Fruit fly (Drosophila melanogaster) whole organism, embryonic: ENCODE results near the gene Cpr67Fa2.

Experiments
- Ada2b ChIP-seq: fragments of 200-800 bp; sonication (Bioruptor generic); IDR thresholded peaks from 2 replicates; pipeline ENCODE4 v1.3.6; 2022; ENCODE audit warnings: missing biosample characterization, missing genetic modification characterization
- CG1024 ChIP-seq: fragments of 200-800 bp; sonication (Bioruptor generic); IDR thresholded peaks from 2 replicates; pipeline ENCODE4 v1.3.6; 2022; ENCODE audit warnings: missing biosample characterization, missing genetic modification characterization
- CG12236 ChIP-seq: fragments of 200-800 bp; sonication (Bioruptor generic); optimal IDR thresholded peaks from 2 replicates; lab custom pipeline; 2016; ENCODE audit warnings: missing biosample characterization, missing genetic modification characterization
- CG12744 ChIP-seq: fragments of 200-800 bp; sonication (Bioruptor generic); optimal IDR thresholded peaks from 2 replicates; lab custom pipeline; 2016; ENCODE audit warnings: missing biosample characterization, missing genetic modification characterization
- CG12769 ChIP-seq: fragments of 200-800 bp; sonication (Bioruptor generic); optimal IDR thresholded peaks from 2 replicates; lab custom pipeline; 2019; ENCODE audit warnings: missing biosample characterization, mild to moderate bottlenecking, missing genetic modification characterization, moderate library complexity
- CG12942 ChIP-seq: fragments of 200-800 bp; sonication (Bioruptor generic); optimal IDR thresholded peaks from 3 replicates; lab custom pipeline; 2016; ENCODE audit warnings: missing biosample characterization, missing genetic modification characterization
- CG13296 ChIP-seq: fragments of 200-800 bp; sonication (Bioruptor generic); optimal IDR thresholded peaks from 3 replicates; lab custom pipeline; 2018; ENCODE audit warnings: missing biosample characterization, mild to moderate bottlenecking, missing genetic modification characterization
- CG14441 ChIP-seq: fragments of 200-800 bp; sonication (Bioruptor generic); IDR thresholded peaks from 2 replicates; pipeline ENCODE4 v1.3.6; 2022; ENCODE audit warnings: missing biosample characterization, missing genetic modification characterization
- CG14667 ChIP-seq: fragments of 200-800 bp; sonication (Bioruptor generic); IDR thresholded peaks from 2 replicates; pipeline ENCODE4 v1.3.6; 2022; ENCODE audit warnings: missing biosample characterization, missing genetic modification characterization
- CG14965 ChIP-seq: fragments of 200-800 bp; sonication (Bioruptor generic); optimal IDR thresholded peaks from 2 replicates; lab custom pipeline; 2016; ENCODE audit warnings: missing biosample characterization, missing genetic modification characterization, borderline replicate concordance
- CG16863 ChIP-seq: fragments of 200-800 bp; sonication (Bioruptor generic); optimal IDR thresholded peaks from 3 replicates; lab custom pipeline; 2016; ENCODE audit warnings: missing biosample characterization, missing genetic modification characterization
- CG1832 ChIP-seq: fragments of 200-800 bp; sonication (Bioruptor generic); optimal IDR thresholded peaks from 2 replicates; lab custom pipeline; 2017; ENCODE audit warnings: missing biosample characterization, mild to moderate bottlenecking, missing genetic modification characterization, inconsistent platforms
- CG2202 ChIP-seq: fragments of 200-800 bp; sonication (Bioruptor generic); optimal IDR thresholded peaks from 2 replicates; lab custom pipeline; 2018; ENCODE audit warnings: missing biosample characterization, mild to moderate bottlenecking, missing genetic modification characterization
- CG34376 ChIP-seq: fragments of 200-800 bp; sonication (Bioruptor generic); optimal IDR thresholded peaks from 2 replicates; lab custom pipeline; 2018; ENCODE audit warnings: missing biosample characterization, mild to moderate bottlenecking, missing genetic modification characterization
- CG4820 ChIP-seq: fragments of 200-800 bp; sonication (Bioruptor generic); optimal IDR thresholded peaks from 3 replicates; lab custom pipeline; 2016; ENCODE audit warnings: missing biosample characterization, missing genetic modification characterization
- CG6765 ChIP-seq: fragments of 200-800 bp; sonication (Bioruptor generic); optimal IDR thresholded peaks from 3 replicates; lab custom pipeline; 2017; ENCODE audit warnings: missing biosample characterization, mild to moderate bottlenecking, missing genetic modification characterization
- CG6791 ChIP-seq: fragments of 200-800 bp; sonication (Bioruptor generic); IDR thresholded peaks from 3 replicates; pipeline ENCODE4 v1.3.6; 2022; ENCODE audit warnings: missing biosample characterization, missing genetic modification characterization; ENCODE audit not compliant: partially characterized antibody
- CG8089 ChIP-seq: fragments of 200-800 bp; sonication (Bioruptor generic); optimal IDR thresholded peaks from 3 replicates; lab custom pipeline; 2016; ENCODE audit warnings: missing biosample characterization, missing genetic modification characterization
- Camta ChIP-seq: fragments of 200-800 bp; sonication (Bioruptor generic); optimal IDR thresholded peaks from 2 replicates; lab custom pipeline; 2016; ENCODE audit warnings: missing biosample characterization, missing genetic modification characterization
- Dip2 ChIP-seq: fragments of 200-800 bp; sonication (Bioruptor generic); IDR thresholded peaks from 2 replicates; pipeline ENCODE4 v1.3.6; 2022; ENCODE audit warnings: missing biosample characterization, missing genetic modification characterization
- Doc3 ChIP-seq: fragments of 200-800 bp; sonication (Bioruptor generic); IDR thresholded peaks from 3 replicates; pipeline ENCODE4 v1.3.6; 2022; ENCODE audit warnings: missing biosample characterization, missing genetic modification characterization; ENCODE audit not compliant: partially characterized antibody
- Elba2 ChIP-seq: fragments of 200-800 bp; sonication (Bioruptor generic); optimal IDR thresholded peaks from 3 replicates; lab custom pipeline; 2016; ENCODE audit warnings: missing biosample characterization, missing genetic modification characterization
- HHEX ChIP-seq: fragments of 200-800 bp; sonication (Bioruptor generic); optimal IDR thresholded peaks from 3 replicates; lab custom pipeline; 2017; ENCODE audit warnings: missing biosample characterization, mild to moderate bottlenecking, missing genetic modification characterization, missing genetic modification reagents
- Hey ChIP-seq: fragments of 200-800 bp; sonication (Bioruptor generic); optimal IDR thresholded peaks from 3 replicates; lab custom pipeline; 2018; ENCODE audit warnings: missing biosample characterization, mild to moderate bottlenecking, missing genetic modification characterization
- Hr3 ChIP-seq: fragments of 200-800 bp; sonication (Bioruptor generic); optimal IDR thresholded peaks from 3 replicates; lab custom pipeline; 2016; ENCODE audit warnings: missing biosample characterization, missing genetic modification characterization
- Lpt ChIP-seq: fragments of >200 bp; optimal IDR thresholded peaks from 2 replicates; lab custom pipeline; 2018; ENCODE audit warnings: missing biosample characterization, missing genetic modification characterization
- Meics ChIP-seq: fragments of 200-800 bp; sonication (Bioruptor generic); optimal IDR thresholded peaks from 2 replicates; lab custom pipeline; 2017; ENCODE audit warnings: missing biosample characterization, mild to moderate bottlenecking, missing genetic modification characterization
- Nf-YB ChIP-seq: fragments of 200-800 bp; sonication (Bioruptor generic); optimal IDR thresholded peaks from 3 replicates; lab custom pipeline; 2019; ENCODE audit warnings: missing biosample characterization, mild to moderate bottlenecking, missing genetic modification characterization, moderate library complexity
- Rfx ChIP-seq: fragments of 200-800 bp; sonication (Bioruptor generic); IDR thresholded peaks from 2 replicates; pipeline ENCODE4 v1.3.6; 2022; ENCODE audit warnings: missing biosample characterization, missing genetic modification characterization
- Stat92E ChIP-seq, 3 experiments: fragments of >200 bp in 2 of 3; fragments of 200-800 bp in 1 of 3; sonication (Bioruptor generic) in 1 of 3; optimal IDR thresholded peaks; 2 replicates each; lab custom pipeline; 2017 to 2019; ENCODE audit warnings: missing biosample characterization in 3 of 3, missing genetic modification characterization in 3 of 3, mild to moderate bottlenecking in 1 of 3, moderate library complexity in 1 of 3
- Xbp1 ChIP-seq: fragments of 200-800 bp; sonication (Bioruptor generic); optimal IDR thresholded peaks from 3 replicates; lab custom pipeline; 2016; ENCODE audit warnings: missing biosample characterization, mild to moderate bottlenecking, missing genetic modification characterization
- dmrt99B ChIP-seq: fragments of 200-800 bp; sonication (Bioruptor generic); optimal IDR thresholded peaks from 2 replicates; lab custom pipeline; 2018; ENCODE audit warnings: missing biosample characterization, mild to moderate bottlenecking, missing genetic modification characterization, moderate library complexity
- dpn ChIP-seq, 2 experiments: fragments of 200-800 bp; sonication (Bioruptor generic); optimal IDR thresholded peaks; 3 replicates each; lab custom pipeline; 2016; ENCODE audit warnings: missing biosample characterization in 2 of 2, missing genetic modification characterization in 2 of 2
- emc ChIP-seq: fragments of 200-800 bp; sonication (Bioruptor generic); optimal IDR thresholded peaks from 2 replicates; lab custom pipeline; 2016; ENCODE audit warnings: missing biosample characterization, missing genetic modification characterization
- fru ChIP-seq: fragments of >200 bp; optimal IDR thresholded peaks from 2 replicates; lab custom pipeline; 2017
- gcm2 ChIP-seq: fragments of 200-800 bp; sonication (Bioruptor generic); optimal IDR thresholded peaks from 2 replicates; lab custom pipeline; 2016; ENCODE audit warnings: missing biosample characterization, missing genetic modification characterization
- gfzf ChIP-seq: fragments of 200-800 bp; sonication (Bioruptor generic); optimal IDR thresholded peaks from 2 replicates; lab custom pipeline; 2016; ENCODE audit warnings: missing biosample characterization, mild to moderate bottlenecking, missing genetic modification characterization, moderate library complexity
- grau ChIP-seq: fragments of 200-800 bp; optimal IDR thresholded peaks from 3 replicates; lab custom pipeline; 2019; ENCODE audit warnings: missing biosample characterization, mild to moderate bottlenecking, missing genetic modification characterization, moderate library complexity
- nom ChIP-seq: fragments of 200-800 bp; sonication (Bioruptor generic); optimal IDR thresholded peaks from 2 replicates; lab custom pipeline; 2017; ENCODE audit warnings: missing biosample characterization, missing genetic modification characterization, mild to moderate bottlenecking, moderate library complexity, missing genetic modification reagents
- p53 ChIP-seq: fragments of 200-800 bp; sonication (Bioruptor generic); optimal IDR thresholded peaks from 2 replicates; lab custom pipeline; 2016; ENCODE audit warnings: missing biosample characterization, missing genetic modification characterization
- pan ChIP-seq, 4 experiments: fragments of >200 bp in 3 of 4; fragments of 200-800 bp in 1 of 4; sonication (Bioruptor generic) in 1 of 4; optimal IDR thresholded peaks in 3 of 4; IDR thresholded peaks in 1 of 4; 2 replicates each; pipeline versions ENCODE4 v1.3.6 to Lab custom; 2017 to 2022; ENCODE audit warnings: missing biosample characterization in 2 of 4, missing genetic modification characterization in 2 of 4, mixed read lengths in 1 of 4
- phol ChIP-seq: fragments of 200-800 bp; sonication (Bioruptor generic); optimal IDR thresholded peaks from 3 replicates; lab custom pipeline; 2018; ENCODE audit warnings: missing biosample characterization, mild to moderate bottlenecking, missing genetic modification characterization, moderate library complexity
- seq ChIP-seq: fragments of 200-800 bp; sonication (Bioruptor generic); IDR thresholded peaks from 2 replicates; pipeline ENCODE4 v1.3.6; 2022; ENCODE audit warnings: missing biosample characterization, missing genetic modification characterization
- ttk ChIP-seq: fragments of 200-800 bp; sonication (Bioruptor generic); IDR thresholded peaks from 2 replicates; pipeline ENCODE4 v2.1.2; 2022; ENCODE audit warnings: missing biosample characterization, missing genetic modification characterization
- twi ChIP-seq: fragments of 200-800 bp; optimal IDR thresholded peaks from 2 replicates; lab custom pipeline; 2019; ENCODE audit warnings: missing biosample characterization, mild to moderate bottlenecking, missing genetic modification characterization, moderate library complexity
- vfl ChIP-seq: fragments of 200-800 bp; sonication (Bioruptor generic); optimal IDR thresholded peaks from 2 replicates; lab custom pipeline; 2016; ENCODE audit warnings: missing biosample characterization, missing genetic modification characterization
- vvl ChIP-seq: fragments of 200-800 bp; sonication (Bioruptor generic); IDR thresholded peaks from 2 replicates; pipeline ENCODE4 v1.3.6; 2022; ENCODE audit warnings: missing biosample characterization, missing genetic modification characterization
- wdn ChIP-seq: fragments of 200-800 bp; sonication (Bioruptor generic); IDR thresholded peaks from 2 replicates; pipeline ENCODE4 v1.3.6; 2022; ENCODE audit warnings: missing biosample characterization, missing genetic modification characterization
- zfh2 ChIP-seq: fragments of 200-800 bp; sonication (Bioruptor generic); optimal IDR thresholded peaks from 2 replicates; lab custom pipeline; 2016; ENCODE audit warnings: missing biosample characterization, missing genetic modification characterization

Gene Cpr67Fa2

DNA sequence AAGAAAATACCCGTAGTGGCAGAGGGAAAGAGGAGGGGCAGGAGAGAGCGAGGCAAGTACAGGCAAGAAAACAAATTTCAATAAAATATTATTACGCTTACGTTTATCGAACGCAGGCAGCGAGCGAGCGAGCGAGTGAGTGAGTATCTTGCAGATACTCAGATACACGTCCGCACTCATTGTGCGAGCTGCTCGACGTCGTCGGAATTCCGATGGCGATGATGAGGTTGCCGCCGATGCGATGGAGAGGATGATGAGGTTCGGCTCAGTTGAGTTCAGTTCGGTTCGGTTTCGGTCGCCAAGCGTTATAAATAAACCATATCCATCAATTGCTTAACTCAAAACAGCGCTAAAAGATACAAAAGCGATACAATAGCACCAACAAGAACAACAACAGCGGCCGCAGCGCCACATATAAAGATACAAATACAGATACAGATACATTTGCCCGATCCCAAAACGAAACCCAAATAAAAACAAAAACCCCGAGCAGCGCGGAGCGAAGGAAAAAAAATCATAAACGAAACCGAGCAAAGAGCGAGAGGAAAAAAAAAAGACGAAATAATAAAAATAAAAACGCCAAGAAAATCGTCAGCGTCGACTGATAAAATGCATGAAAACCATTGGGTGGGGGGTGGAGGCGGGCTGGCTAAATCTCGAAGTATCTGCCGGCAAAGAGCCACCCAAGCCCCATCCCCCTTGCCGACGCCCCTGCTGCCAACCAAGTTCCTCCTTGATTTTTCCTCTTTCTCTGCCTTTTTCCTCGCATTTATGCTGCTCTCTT is 39.0 kb upstream of the Cpr67Fa2 start (continued):
- TF ChIP-seq Meics (GFP tag; lab: Kevin White, UChicago) (peak; percentile 9), Xbp1 (GFP tag; lab: Kevin White, UChicago) (no peak), twi (peak; percentile 16), Ada2b (no peak), Lpt (GFP tag; lab: Kevin White, UChicago) (no peak), Camta (no peak), CG1832 (peak; percentile 22), p53 (GFP tag; lab: Kevin White, UChicago) (no peak), ttk (GFP tag; lab: Robert Waterston, UW) (0 out of 2 replicates have a peak, but pooled peaks have one; percentile 27), CG12769 (peak; percentile 63), seq (GFP tag; lab: Robert Waterston, UW) (no peak), Nf-YB (GFP tag; lab: Kevin White, UChicago) (no peak), emc (GFP tag; lab: Kevin White, UChicago) (no peak), nom (GFP tag; lab: Kevin White, UChicago) (peak; percentile 99), CG6765 (GFP tag; lab: Kevin White, UChicago) (no peak), wdn (GFP tag; lab: Robert Waterston, UW) (0 out of 2 replicates have a peak, but pooled peaks have one; percentile 24), gcm2 (GFP tag; lab: Kevin White, UChicago) (no peak), CG14965 (GFP tag; lab: Kevin White, UChicago) (no peak), HHEX (GFP tag; lab: Kevin White, UChicago) (peak; percentile 4), vfl (GFP tag; lab: Kevin White, UChicago) (no peak), Elba2 (GFP tag; lab: Kevin White, UChicago) (no peak), dpn (GFP tag; optimal IDR thresholded peaks at IDR 0.05; lab: Kevin White, UChicago) (no peak), CG14441 (GFP tag; lab: Robert Waterston, UW) (peak; percentile 48; the same call in 1 of the 2 replicates), CG2202 (no peak), vvl (GFP tag; lab: Robert Waterston, UW) (peak; percentile 60; the same call in 1 of the 2 replicates), zfh2 (no peak), CG12942 (GFP tag; lab: Kevin White, UChicago) (no peak), Stat92E (GFP tag; optimal IDR thresholded peaks at IDR 0.05; lab: Kevin White, UChicago) (no peak), grau (no peak), Rfx (GFP tag; lab: Robert Waterston, UW) (no peak), Dip2 (GFP tag; lab: Robert Waterston, UW) (no peak), Doc3 (GFP tag; lab: Robert Waterston, UW) (no peak), CG13296 (peak; percentile 20), CG6791 (GFP tag; lab: Robert Waterston, UW) (no peak), CG12744 (GFP tag; lab: Kevin White, UChicago) (no peak), fru (lab: Kevin White, UChicago) (no peak), CG12236 (GFP tag; lab: Kevin White, UChicago) (no peak), CG14667 (GFP tag; lab: Robert Waterston, UW) (no peak), CG8089 (GFP tag; lab: Kevin White, UChicago) (no peak), phol (tag; lab: Kevin White, UChicago) (no peak), CG4820 (GFP tag; lab: Kevin White, UChicago) (no peak), Hey (no peak), dmrt99B (tag; lab: Kevin White, UChicago) (peak; percentile 26), pan (optimal IDR thresholded peaks at IDR 0.05; lab: Kevin White, UChicago) (no peak), pan (GFP tag; optimal IDR thresholded peaks at IDR 0.05 in 1 of 2, IDR thresholded peaks at IDR 0.05 in 1 of 2) (no peak), gfzf (GFP tag; lab: Kevin White, UChicago) (no peak), CG16863 (GFP tag; lab: Kevin White, UChicago) (no peak), CG1024 (no peak), CG34376 (GFP tag; lab: Kevin White, UChicago) (no peak), Hr3 (GFP tag; lab: Kevin White, UChicago) (no peak)
